Fruit fly (Drosophila melanogaster): ENCODE data around the gene CG43447.

Gene CG43447

DNA sequence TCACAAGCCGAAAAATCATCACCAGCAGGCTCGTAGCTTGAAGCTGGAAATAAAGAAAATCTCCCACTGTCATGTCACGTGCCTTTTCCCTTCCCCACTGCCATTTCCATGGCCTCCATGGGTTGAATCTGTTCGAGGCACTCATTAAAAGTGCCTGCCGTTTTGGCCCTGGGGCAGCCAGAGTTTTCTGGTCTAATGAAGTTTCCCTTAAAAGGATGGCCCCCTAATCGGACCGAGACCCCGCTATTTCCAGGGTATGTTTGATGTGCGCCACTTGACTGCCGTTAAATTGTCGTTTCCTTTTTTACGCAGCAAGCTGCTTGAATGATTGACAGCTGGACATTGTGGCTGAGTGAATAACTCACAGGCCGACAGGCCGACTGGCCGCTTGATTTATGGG is at the start of gene CG43447:
Gene CG43447, plus strand, starts transcription at position 301 of the 400 bp plus-strand sequence.
- no peak for TF ChIP-seq CG17801 (GFP tag; optimal IDR thresholded peaks at IDR 0.05; ENCODE audit: partially characterized antibody)

DNA sequence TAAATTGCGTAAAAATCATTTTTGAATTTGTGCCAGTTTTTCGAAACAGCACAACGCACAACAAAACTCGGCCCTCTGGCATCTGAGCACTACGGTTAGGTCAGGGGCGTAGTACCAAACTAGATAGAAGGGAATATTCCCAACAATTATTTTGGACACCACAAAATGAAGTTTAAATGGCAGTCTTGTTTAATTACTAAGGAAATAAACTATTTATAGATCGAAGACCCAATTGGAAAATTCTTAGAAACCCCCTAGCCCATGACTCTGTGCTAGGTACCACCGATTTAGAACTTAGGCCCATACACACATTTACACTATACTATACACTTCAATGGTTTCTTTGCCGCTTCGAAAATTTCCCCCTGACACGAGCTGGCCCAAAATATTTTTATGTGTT is 33.1 kb upstream of the CG43447 start:
- TF ChIP-seq CG17801 (GFP tag; optimal IDR thresholded peaks at IDR 0.05; ENCODE audit: partially characterized antibody) = no peak

DNA sequence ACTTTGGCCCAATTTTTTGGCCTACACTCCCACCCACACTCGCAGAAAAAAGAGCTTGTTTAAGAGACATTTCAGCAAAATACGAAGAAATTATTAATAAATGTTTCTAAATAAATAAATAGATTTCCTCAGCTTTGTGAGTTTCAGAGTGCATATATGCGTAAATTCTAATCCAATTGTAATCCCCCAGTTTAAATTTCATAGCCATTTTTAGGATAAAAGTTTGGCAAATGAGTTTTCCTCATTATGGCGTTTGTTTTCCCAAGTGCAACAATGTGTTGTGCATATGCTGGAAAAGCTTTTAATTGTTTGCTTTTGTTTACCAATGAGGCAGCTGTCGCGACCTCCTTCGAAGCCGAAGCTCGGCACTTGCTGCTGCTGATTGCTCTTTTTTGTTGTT is 31.4 kb upstream of the CG43447 start:
- no peak for TF ChIP-seq CG17801 (GFP tag; optimal IDR thresholded peaks at IDR 0.05; ENCODE audit: partially characterized antibody)

DNA sequence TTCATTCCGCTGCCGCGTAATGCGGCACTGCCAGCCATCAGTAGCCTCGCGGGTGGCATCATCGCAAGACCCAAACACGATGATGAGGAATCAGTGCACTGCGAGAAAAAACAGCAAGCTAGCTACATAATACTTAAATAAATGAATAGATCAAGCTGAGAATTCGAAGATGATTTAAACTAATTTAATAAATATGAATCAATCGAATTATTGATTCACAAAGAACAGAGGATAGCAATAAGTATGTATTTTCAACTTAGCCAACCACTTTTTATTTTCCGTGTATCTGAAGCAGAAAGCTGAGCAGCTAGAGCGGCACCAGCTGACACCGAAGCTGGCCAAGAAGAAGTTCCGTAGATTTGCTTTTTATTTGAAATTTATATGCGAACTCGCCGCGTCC is 26.9 kb upstream of the CG43447 start:
- TF ChIP-seq CG17801 (GFP tag; optimal IDR thresholded peaks at IDR 0.05; ENCODE audit: partially characterized antibody) = no peak

DNA sequence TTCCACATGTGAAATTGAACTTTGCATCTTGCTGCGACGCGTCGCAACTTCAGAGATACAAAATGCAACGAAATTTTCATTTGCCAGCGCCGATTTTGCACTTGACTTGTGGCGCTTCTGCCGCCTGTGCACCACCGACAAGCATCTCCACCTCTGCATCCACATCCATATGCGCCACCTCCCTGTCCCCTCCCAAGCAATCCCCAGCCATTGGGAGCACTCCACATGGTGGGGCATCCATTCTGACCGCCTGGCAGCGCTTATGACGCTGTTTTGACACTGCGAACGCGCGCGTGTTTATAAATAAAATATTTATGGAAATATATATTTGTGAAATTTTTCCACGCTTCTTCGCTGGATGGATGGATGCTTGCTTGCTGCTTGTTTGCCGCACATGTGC is 24.8 kb upstream of the CG43447 start:
- no peak for TF ChIP-seq CG17801 (GFP tag; optimal IDR thresholded peaks at IDR 0.05; ENCODE audit: partially characterized antibody)

DNA sequence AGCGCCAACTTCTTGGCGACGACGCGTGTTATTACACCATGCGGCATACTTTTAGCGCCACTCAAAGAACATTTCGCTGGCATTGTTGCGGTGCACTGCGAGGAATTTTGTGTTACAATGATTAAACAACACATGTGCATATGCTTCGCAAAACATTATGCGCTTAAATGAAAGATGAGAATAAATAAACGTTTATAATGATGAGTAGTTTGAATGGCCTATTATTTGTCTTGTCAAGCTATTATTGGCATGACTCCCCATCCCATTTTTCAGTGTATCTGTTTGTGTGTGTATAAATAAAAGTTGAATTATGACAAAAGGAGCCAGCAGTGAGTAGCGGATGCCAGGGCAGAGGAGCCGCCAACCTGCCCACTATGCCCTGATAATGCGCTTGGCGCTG is 18.3 kb upstream of the CG43447 start:
- TF ChIP-seq CG17801 (GFP tag; optimal IDR thresholded peaks at IDR 0.05; ENCODE audit: partially characterized antibody) = no peak

DNA sequence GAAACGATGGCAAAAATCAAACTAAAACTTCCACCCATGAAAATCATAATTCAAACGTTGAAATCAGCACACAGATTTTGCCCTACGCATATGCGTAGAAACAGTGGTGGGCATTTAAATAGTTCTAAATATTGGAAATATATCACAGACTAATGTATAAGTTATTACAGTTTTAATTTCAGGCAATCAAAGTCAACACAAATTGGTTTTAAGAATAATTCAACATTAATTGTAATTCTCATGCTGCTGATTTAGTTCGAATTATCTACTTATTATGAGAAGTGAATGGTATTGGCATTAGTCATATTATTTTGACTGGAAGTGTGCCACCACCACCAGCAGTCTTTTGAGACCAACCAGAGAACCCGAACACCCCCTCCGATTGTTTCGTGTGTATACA is 13.4 kb upstream of the CG43447 start:
- TF ChIP-seq CG17801 (GFP tag; optimal IDR thresholded peaks at IDR 0.05; ENCODE audit: partially characterized antibody) = no peak

DNA sequence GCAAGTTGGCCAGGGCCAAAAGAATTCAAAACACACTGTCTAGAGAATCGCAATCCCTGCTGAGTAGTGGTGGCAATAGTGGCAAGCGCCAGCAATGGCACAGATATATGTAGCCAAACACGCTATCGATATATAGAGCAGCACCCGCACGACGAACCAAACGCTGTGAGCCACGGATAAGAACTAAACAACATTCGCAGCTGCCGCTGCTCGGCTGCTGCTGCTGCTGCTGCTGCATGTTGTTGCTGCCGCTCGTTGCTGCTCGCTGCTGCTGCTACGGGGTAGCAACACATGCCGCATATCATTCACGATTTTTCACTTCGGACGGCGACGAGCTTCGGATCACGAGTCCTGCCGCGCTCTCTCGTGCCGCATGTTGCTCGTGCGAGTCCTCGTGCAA is 2.8 kb upstream of the CG43447 start, which contains the start of gene side:
Gene side, minus strand, starts transcription at position 175 of the 400 bp plus-strand sequence.
- TF ChIP-seq CG17801 (GFP tag; optimal IDR thresholded peaks at IDR 0.05; ENCODE audit: partially characterized antibody) = no peak

DNA sequence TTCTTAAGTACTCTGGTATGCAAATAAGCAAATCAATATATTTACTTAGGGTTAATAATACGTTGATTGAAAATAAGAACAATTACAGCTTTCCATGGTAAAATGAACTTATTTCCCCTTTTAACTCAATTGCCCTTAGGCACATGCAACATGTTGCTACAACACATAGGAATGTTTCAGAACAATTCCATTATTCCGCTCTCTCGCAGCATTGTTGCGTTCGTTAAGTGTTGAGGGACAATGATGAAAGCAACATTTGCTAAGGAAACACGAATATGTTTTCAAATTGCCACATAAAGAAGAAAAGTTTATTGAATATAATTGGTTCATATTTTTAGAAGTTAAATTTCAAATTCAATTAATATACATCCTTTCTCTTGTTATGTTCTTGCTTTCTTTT is 1.7 kb upstream of the CG43447 start:
- TF ChIP-seq CG17801 (GFP tag; optimal IDR thresholded peaks at IDR 0.05; ENCODE audit: partially characterized antibody) = no peak

DNA sequence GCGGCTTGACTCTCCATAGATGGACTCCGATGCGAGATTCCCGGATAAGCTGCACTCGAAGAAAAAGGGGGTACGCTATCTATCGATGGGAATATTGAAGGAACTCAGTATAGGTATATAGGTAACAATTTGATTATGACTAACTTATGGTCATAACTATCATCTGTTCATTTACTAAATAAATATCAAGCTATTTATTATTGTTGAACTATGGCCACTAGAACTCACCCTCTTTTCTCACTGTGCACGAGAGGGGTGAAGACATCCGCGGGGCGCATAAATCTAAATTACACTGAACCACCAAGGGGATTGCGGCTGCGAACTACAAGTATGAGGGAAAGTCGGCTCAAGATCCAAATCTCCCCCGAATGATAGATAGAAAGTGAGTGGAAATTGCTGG is 516 bp downstream of the CG43447 start, which contains the start of gene CG44290:
Gene CG44290, minus strand, starts transcription at position 317 of the 400 bp plus-strand sequence.
- TF ChIP-seq CG17801 (GFP tag; optimal IDR thresholded peaks at IDR 0.05; ENCODE audit: partially characterized antibody) = no peak

DNA sequence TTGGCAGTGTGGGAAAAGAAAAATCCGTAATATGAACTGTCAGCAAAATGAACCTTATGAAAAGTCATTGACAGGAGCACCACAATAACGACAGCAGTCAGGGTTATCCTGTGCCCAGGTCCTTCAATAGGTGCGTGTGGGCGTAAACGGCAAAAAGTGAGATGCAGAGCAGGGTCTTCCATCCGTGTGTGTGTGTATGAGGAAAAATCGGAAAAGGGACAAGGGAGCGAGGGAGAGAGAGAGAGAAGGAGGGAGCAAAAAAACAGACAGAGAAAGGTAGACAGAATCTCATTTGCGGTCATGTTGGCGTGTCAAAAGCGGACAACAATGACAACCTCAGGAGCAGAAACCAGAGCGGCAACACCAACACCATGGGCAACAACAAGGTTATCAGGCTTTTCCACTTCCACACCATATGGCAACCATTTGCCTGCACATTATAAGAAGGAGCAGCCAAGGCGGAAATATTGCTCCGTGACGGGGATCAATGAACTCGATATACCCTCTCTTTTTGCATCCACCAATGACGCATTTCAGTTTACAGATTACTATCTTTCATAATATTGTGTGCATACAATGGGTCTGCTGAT is 1.2 kb downstream of the CG43447 start:
- TF ChIP-seq CG17801 (GFP tag; optimal IDR thresholded peaks at IDR 0.05; ENCODE audit: partially characterized antibody) = no peak

DNA sequence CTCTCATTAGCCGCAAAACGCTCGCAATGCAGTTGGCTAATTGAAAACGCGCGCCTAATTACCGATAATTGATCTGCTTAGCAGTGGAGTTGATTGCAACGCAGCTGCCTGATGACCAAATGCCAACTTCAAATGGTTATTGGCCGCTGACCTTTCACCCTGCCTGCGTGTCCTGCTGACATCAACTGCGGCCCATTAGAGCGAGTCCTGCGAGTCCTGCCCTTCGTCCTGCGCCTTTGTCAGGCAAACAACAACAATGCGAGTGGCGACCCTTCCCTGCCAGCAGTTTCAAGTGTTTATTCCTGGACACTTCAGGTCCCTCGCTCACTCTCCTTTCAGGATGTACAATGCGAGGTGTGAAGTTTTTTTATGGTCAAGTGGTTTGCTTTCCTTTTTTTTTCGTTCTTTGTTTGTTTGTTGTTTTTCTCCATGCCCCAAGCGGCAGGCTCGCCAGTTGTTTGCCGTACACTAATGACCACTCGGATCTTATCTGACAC is 2.4 kb downstream of the CG43447 start:
- no peak for TF ChIP-seq CG17801 (GFP tag; optimal IDR thresholded peaks at IDR 0.05; ENCODE audit: partially characterized antibody)

DNA sequence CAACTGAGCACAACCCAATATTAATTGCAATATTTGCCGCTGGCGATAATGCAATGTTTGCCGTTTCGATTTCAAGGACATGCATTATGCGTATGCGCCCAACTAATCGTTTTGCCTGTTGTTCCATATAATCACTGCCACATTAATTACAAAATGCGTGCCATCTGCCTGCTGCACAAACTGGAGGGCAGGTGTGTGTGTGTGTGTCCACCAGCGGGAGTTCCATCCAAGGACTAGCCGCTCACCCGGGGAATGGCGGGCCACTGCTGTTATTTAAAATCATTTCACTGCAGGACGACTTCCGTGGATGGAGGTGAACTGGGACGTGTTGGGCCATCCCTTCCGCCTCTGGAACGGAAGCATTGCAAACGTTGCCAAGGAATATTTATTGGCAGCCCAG is 5.2 kb downstream of the CG43447 start:
- TF ChIP-seq CG17801 (GFP tag; optimal IDR thresholded peaks at IDR 0.05; ENCODE audit: partially characterized antibody) = no peak

DNA sequence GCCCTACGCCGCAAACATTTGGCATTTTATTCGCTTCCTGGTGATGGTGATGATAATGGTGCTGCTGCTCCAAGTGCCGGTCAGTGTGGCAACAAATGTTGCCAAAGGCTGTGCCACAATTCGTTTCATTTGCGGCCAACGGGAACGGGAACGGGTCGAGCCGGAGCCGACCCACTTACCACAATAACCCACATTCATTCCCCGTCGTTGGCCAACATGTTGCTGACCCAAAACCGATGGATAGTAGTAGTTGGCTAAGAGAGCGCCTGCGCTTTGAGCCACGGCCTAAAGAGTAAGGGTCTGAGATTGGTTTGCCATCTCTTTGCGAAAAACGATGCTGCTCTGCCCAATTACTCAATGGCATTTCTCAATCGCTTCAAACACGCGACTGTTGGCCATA is 22.8 kb downstream of the CG43447 start:
- TF ChIP-seq CG17801 (GFP tag; optimal IDR thresholded peaks at IDR 0.05; ENCODE audit: partially characterized antibody) = no peak

DNA sequence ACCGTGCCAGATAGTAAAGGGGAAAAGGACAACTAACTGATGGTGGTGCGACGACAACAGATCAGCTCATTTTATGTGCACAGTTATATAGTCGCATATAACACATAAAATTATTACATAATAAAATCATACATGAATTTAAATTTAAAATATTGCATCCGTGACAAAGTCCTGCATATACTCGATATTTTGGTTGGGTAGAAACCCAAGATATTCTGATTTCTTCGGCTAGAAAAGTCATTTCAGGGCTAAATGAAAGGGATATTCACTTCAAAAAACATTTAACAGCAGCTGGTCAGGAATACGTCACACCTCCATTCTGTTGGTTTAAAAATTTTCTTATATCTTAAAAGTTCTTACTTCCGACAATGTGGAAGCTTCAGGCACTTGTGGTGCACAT is 23.8 kb downstream of the CG43447 start, which contains the start of gene CG13978:
Gene CG13978, plus strand, starts transcription at position 301 of the 400 bp plus-strand sequence.
- no peak for TF ChIP-seq CG17801 (GFP tag; optimal IDR thresholded peaks at IDR 0.05; ENCODE audit: partially characterized antibody)

DNA sequence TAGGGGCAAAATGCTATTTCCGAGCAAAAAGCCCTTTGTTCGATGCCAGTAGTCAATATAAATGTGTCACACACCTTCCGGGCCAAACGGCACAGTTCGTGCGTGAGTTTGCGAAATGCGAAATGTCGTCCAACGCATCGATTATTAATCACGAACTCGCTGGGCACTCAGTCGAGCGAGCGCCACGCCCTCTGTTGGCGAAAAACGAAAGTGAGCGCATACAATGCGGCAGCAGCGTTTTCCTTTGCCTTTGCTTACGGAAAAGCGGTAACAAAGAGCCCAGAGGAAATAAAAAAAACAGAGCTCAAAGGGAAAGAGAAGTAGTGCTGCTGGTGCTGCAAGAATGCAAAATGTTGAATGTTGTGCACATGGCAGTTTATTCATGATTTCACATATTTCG is 37.4 kb downstream of the CG43447 start:
- TF ChIP-seq CG17801 (GFP tag; optimal IDR thresholded peaks at IDR 0.05; ENCODE audit: partially characterized antibody) = no peak

DNA sequence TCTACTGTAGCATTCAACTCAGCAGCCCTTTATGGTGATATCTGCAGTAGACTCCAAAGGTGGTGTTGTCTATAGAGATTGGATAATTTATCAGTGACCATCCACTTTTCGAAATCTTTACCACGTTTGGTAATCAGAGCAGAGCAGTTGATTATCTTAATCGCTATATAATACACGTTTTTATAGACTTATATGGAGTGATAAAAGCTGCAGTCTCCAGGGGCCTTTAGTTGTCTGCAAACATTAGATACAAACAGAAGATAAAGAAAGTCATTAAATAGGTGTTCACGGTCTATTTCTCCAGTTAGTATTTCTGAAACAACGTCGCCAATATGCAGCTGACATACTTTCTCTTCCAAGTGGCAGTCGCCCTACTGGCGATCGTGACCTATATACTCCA is 38.3 kb downstream of the CG43447 start, which contains the start of gene Cyp6a18:
Gene Cyp6a18, plus strand, starts transcription at position 301 of the 400 bp plus-strand sequence.
- peak; percentile 7 for TF ChIP-seq CG17801 (GFP tag; optimal IDR thresholded peaks at IDR 0.05; ENCODE audit: partially characterized antibody)
